Fruit fly (Drosophila melanogaster) whole organism, embryonic: ENCODE results near the gene CG12206.

Experiments used
- B-H2 ChIP-seq: fragments of 200-800 bp; sonication (Bioruptor generic); optimal IDR thresholded peaks from 2 replicates; lab custom pipeline; 2018; ENCODE audit warnings: missing biosample characterization, mild to moderate bottlenecking, missing genetic modification characterization
- CG12219 ChIP-seq: fragments of 200-800 bp; sonication (Bioruptor generic); optimal IDR thresholded peaks from 3 replicates; lab custom pipeline; 2018; ENCODE audit warnings: missing biosample characterization, mild to moderate bottlenecking, missing genetic modification characterization
- CG16815 ChIP-seq: fragments of 200-800 bp; sonication (Bioruptor generic); optimal IDR thresholded peaks from 3 replicates; lab custom pipeline; 2017; ENCODE audit warnings: missing biosample characterization, mild to moderate bottlenecking, missing genetic modification characterization
- CG17361 ChIP-seq: fragments of 200-800 bp; sonication (Bioruptor generic); IDR thresholded peaks from 3 replicates; pipeline ENCODE4 v1.3.6; 2022; ENCODE audit warnings: missing biosample characterization, missing genetic modification characterization
- Eip74EF ChIP-seq, 2 experiments: fragments of 200-800 bp in 1 of 2; fragments of >200 bp in 1 of 2; sonication (Bioruptor generic) in 1 of 2; optimal IDR thresholded peaks; 2 replicates each; lab custom pipeline; 2017 to 2019; ENCODE audit warnings: missing biosample characterization in 2 of 2, missing genetic modification characterization in 2 of 2, mild to moderate bottlenecking in 1 of 2, moderate library complexity in 1 of 2
- Xrp1 ChIP-seq: fragments of 200-800 bp; sonication (Bioruptor generic); IDR thresholded peaks from 2 replicates; pipeline ENCODE4 v1.3.6; 2022; ENCODE audit warnings: missing biosample characterization, missing genetic modification characterization
- insv ChIP-seq, 2 experiments: fragments of 200-800 bp; sonication (Bioruptor generic); optimal IDR thresholded peaks; 3 replicates each; lab custom pipeline; 2016 to 2018; ENCODE audit warnings: missing biosample characterization in 2 of 2, missing genetic modification characterization in 2 of 2
- scrt ChIP-seq: fragments of 200-800 bp; sonication (Bioruptor generic); optimal IDR thresholded peaks from 2 replicates; lab custom pipeline; 2018; ENCODE audit warnings: missing biosample characterization, mild to moderate bottlenecking, missing genetic modification characterization, moderate library complexity
- tgo ChIP-seq: fragments of 200-800 bp; sonication (Bioruptor generic); IDR thresholded peaks from 3 replicates; pipeline ENCODE4 v1.3.6; 2022; ENCODE audit warnings: missing biosample characterization, missing genetic modification characterization

- TF ChIP-seq scrt (GFP tag; lab: Kevin White, UChicago) (no peak), Eip74EF (GFP tag; optimal IDR thresholded peaks at IDR 0.05; lab: Kevin White, UChicago) (no peak), CG12219 (GFP tag; lab: Kevin White, UChicago) (no peak), Xrp1 (no peak), CG16815 (no peak), B-H2 (GFP tag; lab: Kevin White, UChicago) (no peak), tgo (GFP tag; lab: Robert Waterston, UW) (no peak), CG17361 (GFP tag; lab: Robert Waterston, UW) (no peak), insv (GFP tag; optimal IDR thresholded peaks at IDR 0.05; lab: Kevin White, UChicago) (no peak)
Observed at dm6 chrX:3451250-3451786, 23.0 kb downstream of the CG12206 start.
